Worm (Caenorhabditis elegans): Measurements from ENCODE around the gene nhx-9.

ce11 chrIV:11970171-11970570 is 39.5 kb downstream of the nhx-9 start, which contains the start of gene ZK829.9:
- TF ChIP-seq ZK546.5 (tag; optimal IDR thresholded peaks at IDR 0.05) (no peak), nhr-25 (tag; optimal IDR thresholded peaks at IDR 0.05) (no peak), nhr-237 (tag; optimal IDR thresholded peaks at IDR 0.05) (no peak), nhr-28 (tag; optimal IDR thresholded peaks at IDR 0.05) (no peak)

Measured in whole organism, L3 larva.